Fruit fly (Drosophila melanogaster): ENCODE results near the gene Rev1.

Rev1 gene

DNA sequence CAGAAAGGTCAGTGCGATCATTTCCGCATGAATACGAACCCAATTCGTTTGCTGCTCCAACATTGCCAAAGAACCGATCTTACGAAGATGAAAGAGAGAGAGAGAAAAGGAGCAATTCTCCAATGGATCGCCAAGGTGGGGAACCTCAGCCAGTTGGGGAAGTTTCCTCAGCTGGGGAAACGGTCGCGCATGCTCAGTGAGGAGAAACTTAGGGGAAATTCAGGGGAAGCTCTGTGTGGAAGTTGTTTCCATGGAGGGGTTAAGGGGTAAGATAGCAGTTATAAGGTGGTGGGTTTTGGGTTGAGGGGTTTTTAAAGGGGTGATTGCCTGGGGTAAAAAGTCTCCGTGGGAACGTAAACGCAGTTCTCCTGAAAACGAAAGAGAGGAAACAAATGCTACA lies 19.2 kb downstream of the Rev1 start:
- TF ChIP-seq N (GFP tag; optimal IDR thresholded peaks at IDR 0.05) (peak; percentile 32), foxo (GFP tag; optimal IDR thresholded peaks at IDR 0.05) (no peak), Myc (optimal IDR thresholded peaks at IDR 0.05) (peak; percentile 98), psq (GFP tag; optimal IDR thresholded peaks at IDR 0.05) (no peak), Hnf4 (GFP tag; optimal IDR thresholded peaks at IDR 0.05) (no peak)

DNA sequence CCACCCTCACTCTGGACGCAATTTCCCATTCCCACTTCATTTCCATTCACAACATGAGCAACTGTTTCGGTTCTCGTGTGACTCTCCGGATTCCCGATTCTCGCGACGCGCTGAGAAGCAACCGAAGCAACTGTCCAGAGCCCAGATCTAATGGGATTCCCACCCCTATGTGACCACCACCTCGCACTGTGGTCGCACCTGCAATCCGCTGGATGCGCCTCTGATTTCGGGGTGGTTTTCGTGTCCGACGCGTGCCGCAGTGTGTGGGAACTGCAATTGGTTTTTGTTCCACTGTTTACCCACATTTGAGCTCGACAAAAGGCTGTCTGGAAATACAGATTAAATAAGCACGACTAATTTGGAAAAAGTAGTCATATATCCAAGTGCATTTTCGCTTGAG lies 21.7 kb downstream of the Rev1 start:
- no peak for TF ChIP-seq Mio (GFP tag; optimal IDR thresholded peaks at IDR 0.05)
- TF ChIP-seq Hr83 (GFP tag; optimal IDR thresholded peaks at IDR 0.05; ENCODE audit: poor library complexity, severe bottlenecking): no peak
- TF ChIP-seq Myc (optimal IDR thresholded peaks at IDR 0.05): no peak
- TF ChIP-seq N (GFP tag; optimal IDR thresholded peaks at IDR 0.05): no peak
- no peak for TF ChIP-seq sv (GFP tag; optimal IDR thresholded peaks at IDR 0.05)

DNA sequence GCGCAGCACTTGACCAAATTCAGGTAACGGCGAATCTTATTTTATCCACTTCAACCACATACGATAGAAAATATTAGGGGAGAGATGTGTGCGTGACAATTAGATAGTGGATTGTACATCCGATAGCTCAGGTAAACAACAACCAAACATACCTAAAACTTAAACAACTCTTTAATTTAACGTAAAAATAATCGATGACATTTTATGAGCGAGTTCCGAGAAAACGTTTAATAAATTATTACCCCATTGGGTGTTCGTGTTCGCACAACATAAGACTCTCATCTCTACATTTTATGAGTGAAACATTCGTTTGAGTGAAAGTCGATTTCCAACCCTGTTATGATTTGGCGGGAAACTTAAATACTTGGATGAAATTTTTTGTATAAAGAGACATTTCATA lies 26.1 kb downstream of the Rev1 start, which contains the start of gene CG17129:
CG17129 (minus strand) TSS at position 69 of the 400 bp plus-strand sequence.
- no peak for TF ChIP-seq Vsx2 (GFP tag; optimal IDR thresholded peaks at IDR 0.05; ENCODE audit: partially characterized antibody)
- TF ChIP-seq dsf (GFP tag; optimal IDR thresholded peaks at IDR 0.05; ENCODE audit: borderline replicate concordance): peak; percentile 7
- peak; percentile 74 for TF ChIP-seq ey (GFP tag; optimal IDR thresholded peaks at IDR 0.05)
- TF ChIP-seq CG32264 (GFP tag; optimal IDR thresholded peaks at IDR 0.05): peak; percentile 44
- peak; percentile 51 for TF ChIP-seq Hr83 (GFP tag; optimal IDR thresholded peaks at IDR 0.05; ENCODE audit: poor library complexity, severe bottlenecking)
- TF ChIP-seq jim (GFP tag; optimal IDR thresholded peaks at IDR 0.05): peak; percentile 17
- TF ChIP-seq dl (GFP tag; optimal IDR thresholded peaks at IDR 0.05; ENCODE audit: insufficient read depth in 1 of 2, partially characterized antibody in 2 of 2): no peak
- peak; percentile 66 for TF ChIP-seq Sp1 (GFP tag; optimal IDR thresholded peaks at IDR 0.05)
- peak; percentile 18 to 75 for TF ChIP-seq foxo (GFP tag; optimal IDR thresholded peaks at IDR 0.05)
- no peak for TF ChIP-seq pan (optimal IDR thresholded peaks at IDR 0.05)
- TF ChIP-seq Myc (optimal IDR thresholded peaks at IDR 0.05): no peak
- peak; percentile 11 for TF ChIP-seq GATAd (GFP tag; optimal IDR thresholded peaks at IDR 0.05)
- no peak for TF ChIP-seq brk (GFP tag; optimal IDR thresholded peaks at IDR 0.05)
- TF ChIP-seq tai (GFP tag; optimal IDR thresholded peaks at IDR 0.05): no peak
- no peak for TF ChIP-seq CrebA (GFP tag; optimal IDR thresholded peaks at IDR 0.05; ENCODE audit: borderline replicate concordance)
- peak; percentile 71 for TF ChIP-seq rgr (GFP tag; optimal IDR thresholded peaks at IDR 0.05)
- TF ChIP-seq OdsH (GFP tag; optimal IDR thresholded peaks at IDR 0.05): peak; percentile 56
- no peak for TF ChIP-seq lola (GFP tag; optimal IDR thresholded peaks at IDR 0.05)
- no peak for TF ChIP-seq Rel (GFP tag; optimal IDR thresholded peaks at IDR 0.05)
- TF ChIP-seq Rel (tag; optimal IDR thresholded peaks at IDR 0.05): no peak
- TF ChIP-seq Abd-B (GFP tag; optimal IDR thresholded peaks at IDR 0.05): no peak
- TF ChIP-seq Dif (GFP tag; optimal IDR thresholded peaks at IDR 0.05; ENCODE audit: partially characterized antibody): no peak
- no peak for TF ChIP-seq usp (GFP tag; optimal IDR thresholded peaks at IDR 0.05)
- peak; percentile 35 for TF ChIP-seq dmrt93B (GFP tag; optimal IDR thresholded peaks at IDR 0.05)
- TF ChIP-seq fru (GFP tag; optimal IDR thresholded peaks at IDR 0.05): peak; percentile 71
- TF ChIP-seq Hnf4 (GFP tag; optimal IDR thresholded peaks at IDR 0.05): peak; percentile 72
- peak; percentile 22 for TF ChIP-seq h (GFP tag; optimal IDR thresholded peaks at IDR 0.05)
- TF ChIP-seq Hr78 (GFP tag; optimal IDR thresholded peaks at IDR 0.05): no peak
- TF ChIP-seq psq (GFP tag; optimal IDR thresholded peaks at IDR 0.05): peak; percentile 64
- TF ChIP-seq N (GFP tag; optimal IDR thresholded peaks at IDR 0.05): no peak
- TF ChIP-seq Jra (GFP tag; optimal IDR thresholded peaks at IDR 0.05): peak; percentile 74
- peak; percentile 42 for TF ChIP-seq CG9705 (GFP tag; optimal IDR thresholded peaks at IDR 0.05)
- TF ChIP-seq br (GFP tag; optimal IDR thresholded peaks at IDR 0.05): peak; percentile 49
- TF ChIP-seq sage (GFP tag; optimal IDR thresholded peaks at IDR 0.05): peak; percentile 68
- TF ChIP-seq Mio (GFP tag; optimal IDR thresholded peaks at IDR 0.05): no peak
- TF ChIP-seq sv (GFP tag; optimal IDR thresholded peaks at IDR 0.05): peak; percentile 69
- TF ChIP-seq HLH106 (tag; optimal IDR thresholded peaks at IDR 0.05): peak; percentile 71
- TF ChIP-seq woc (GFP tag; optimal IDR thresholded peaks at IDR 0.05): peak; percentile 77
- TF ChIP-seq Dfd (GFP tag; optimal IDR thresholded peaks at IDR 0.05): no peak

Data from whole organism, wandering third instar larva.